Fruit fly (Drosophila melanogaster): ENCODE measurements around the gene Rpt2.

Gene Rpt2

dm6 chr3R:23928950-23929602 lies 2.3 kb downstream of the Rpt2 start, which contains the start of the genes CG43998, CG43999 and CG31142 (continued):
- TF ChIP-seq MBD-R2 (GFP tag; IDR thresholded peaks at IDR 0.05) (peak; percentile 77), zf30C (GFP tag; optimal IDR thresholded peaks at IDR 0.05) (no peak), otp (GFP tag; IDR thresholded peaks at IDR 0.05) (0 out of 3 replicates have a peak, but pooled peaks have one; percentile 12), BEAF-32 (GFP tag; optimal IDR thresholded peaks at IDR 0.05) (peak; percentile 23), sd (tag; optimal IDR thresholded peaks at IDR 0.05) (peak; percentile 24)

DNA sequence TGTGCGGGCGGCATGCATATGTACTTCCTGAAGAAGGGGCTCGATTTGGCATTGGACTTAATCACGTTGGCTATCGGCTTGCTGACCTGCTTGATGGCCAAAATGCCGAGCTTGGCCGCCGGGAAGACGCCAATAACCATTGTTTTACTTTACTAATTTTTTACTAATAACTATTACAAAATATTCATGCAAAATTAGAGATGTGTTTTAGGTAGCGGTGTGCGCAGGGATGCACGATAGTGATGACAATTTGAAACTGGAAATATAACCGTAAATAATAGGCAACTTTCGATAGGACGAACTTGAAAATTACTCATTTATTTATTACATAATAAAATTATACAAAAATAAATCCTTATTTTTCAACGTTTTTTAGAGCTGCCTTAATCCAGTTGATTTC lies 3.9 kb downstream of the Rpt2 start, which contains the start of gene CG13601:
TSS of gene CG13601 (minus strand) at position 206 of the 400 bp plus-strand sequence.
- TF ChIP-seq CG11398 (GFP tag; optimal IDR thresholded peaks at IDR 0.05) (no peak), dysf (GFP tag; IDR thresholded peaks at IDR 0.05) (peak; percentile 35; the same call in 2 of the 3 replicates), CG2120 (GFP tag; optimal IDR thresholded peaks at IDR 0.05) (peak; percentile 55), abd-A (tag; optimal IDR thresholded peaks at IDR 0.05) (no peak), CG15269 (tag; optimal IDR thresholded peaks at IDR 0.05) (peak; percentile 33), gcm (GFP tag; optimal IDR thresholded peaks at IDR 0.05) (peak; percentile 4), CG10543 (GFP tag; optimal IDR thresholded peaks at IDR 0.05) (peak; percentile 53), Fer3 (tag; optimal IDR thresholded peaks at IDR 0.05) (no peak), CG12071 (GFP tag; optimal IDR thresholded peaks at IDR 0.05) (no peak), CG7372 (GFP tag; IDR thresholded peaks at IDR 0.05) (no peak), D19A (tag; optimal IDR thresholded peaks at IDR 0.05) (peak; percentile 48), CG8944 (GFP tag; optimal IDR thresholded peaks at IDR 0.05) (no peak), Dll (GFP tag; IDR thresholded peaks at IDR 0.05; ENCODE audit: partially characterized antibody) (peak; percentile 88), Camta (GFP tag; optimal IDR thresholded peaks at IDR 0.05) (no peak), CG13894 (tag; optimal IDR thresholded peaks at IDR 0.05) (peak; percentile 45), MTF-1 (GFP tag; optimal IDR thresholded peaks at IDR 0.05; ENCODE audit: borderline replicate concordance) (no peak), hbn (GFP tag; IDR thresholded peaks at IDR 0.05; ENCODE audit: partially characterized antibody) (peak; percentile 82), Med (GFP tag) (peak; percentile 77), lmd (GFP tag; IDR thresholded peaks at IDR 0.05) (peak; percentile 48; the same call in 1 of the 2 replicates), slbo (GFP tag; IDR thresholded peaks at IDR 0.05) (peak; percentile 77), zfh2 (GFP tag; optimal IDR thresholded peaks at IDR 0.05) (no peak), CG6813 (GFP tag; optimal IDR thresholded peaks at IDR 0.05) (no peak), sd (tag; optimal IDR thresholded peaks at IDR 0.05) (no peak), CG3995 (GFP tag; optimal IDR thresholded peaks at IDR 0.05) (peak; percentile 24), tio (GFP tag; optimal IDR thresholded peaks at IDR 0.05) (no peak), Xrp1 (GFP tag; IDR thresholded peaks at IDR 0.05) (no peak), CG16815 (GFP tag; optimal IDR thresholded peaks at IDR 0.05) (no peak), ato (GFP tag; IDR thresholded peaks at IDR 0.05; ENCODE audit: partially characterized antibody) (peak; percentile 40; the same call in 1 of the 2 replicates), CG34224 (GFP tag; IDR thresholded peaks at IDR 0.05; ENCODE audit: partially characterized antibody) (peak; percentile 83), Asciz (GFP tag; optimal IDR thresholded peaks at IDR 0.05) (no peak), CG13424 (tag; optimal IDR thresholded peaks at IDR 0.05) (peak; percentile 47), mirr (GFP tag; optimal IDR thresholded peaks at IDR 0.05) (no peak), Dad (GFP tag; optimal IDR thresholded peaks at IDR 0.05) (peak; percentile 15), ind (GFP tag; optimal IDR thresholded peaks at IDR 0.05) (peak; percentile 9), CG10979 (tag; optimal IDR thresholded peaks at IDR 0.05) (no peak), Doc2 (GFP tag; IDR thresholded peaks at IDR 0.05) (no peak), Tbp (GFP tag; optimal IDR thresholded peaks at IDR 0.05) (no peak), CG4820 (GFP tag; optimal IDR thresholded peaks at IDR 0.05) (peak; percentile 13), CG1233 (GFP tag; optimal IDR thresholded peaks at IDR 0.05) (no peak), luna (GFP tag; optimal IDR thresholded peaks at IDR 0.05) (no peak), CG13296 (GFP tag; optimal IDR thresholded peaks at IDR 0.05) (peak; percentile 46), CG6689 (GFP tag; IDR thresholded peaks at IDR 0.05) (no peak), kni (GFP tag; optimal IDR thresholded peaks at IDR 0.05) (no peak)

Measured in whole organism, embryonic.